Worm (Caenorhabditis elegans) whole organism, L3 larva: ENCODE data around the gene nhr-72.

ENCODE experiments used
- ZK546.5 ChIP-seq: sonication (generic microtip); optimal IDR thresholded peaks from 2 replicates; lab custom pipeline; 2017; ENCODE audit warnings: missing biosample characterization, missing genetic modification characterization
- ceh-28 ChIP-seq: fragments of 150-350 bp; optimal IDR thresholded peaks from 2 replicates; lab custom pipeline; 2014; ENCODE audit warnings: missing biosample characterization, missing genetic modification reagents, missing genetic modification characterization
- elt-3 ChIP-seq, 3 experiments: fragments of 150-350 bp in 1 of 3; sonication (generic microtip) in 2 of 3; optimal IDR thresholded peaks; 2 replicates in 2 of 3; 4 replicates in 1 of 3; lab custom pipeline; 2014 to 2017; ENCODE audit warnings: missing biosample characterization in 3 of 3, missing genetic modification characterization in 3 of 3
- mdl-1 ChIP-seq: fragments of 150-350 bp; optimal IDR thresholded peaks from 2 replicates; lab custom pipeline; 2014; ENCODE audit warnings: missing biosample characterization, missing genetic modification characterization
- nhr-77 ChIP-seq: fragments of 150-350 bp; optimal IDR thresholded peaks from 2 replicates; lab custom pipeline; 2014; ENCODE audit warnings: missing biosample characterization, missing genetic modification characterization
- zag-1 ChIP-seq: fragments of 150-350 bp; optimal IDR thresholded peaks from 2 replicates; lab custom pipeline; 2014; ENCODE audit warnings: missing biosample characterization, missing genetic modification characterization

DNA sequence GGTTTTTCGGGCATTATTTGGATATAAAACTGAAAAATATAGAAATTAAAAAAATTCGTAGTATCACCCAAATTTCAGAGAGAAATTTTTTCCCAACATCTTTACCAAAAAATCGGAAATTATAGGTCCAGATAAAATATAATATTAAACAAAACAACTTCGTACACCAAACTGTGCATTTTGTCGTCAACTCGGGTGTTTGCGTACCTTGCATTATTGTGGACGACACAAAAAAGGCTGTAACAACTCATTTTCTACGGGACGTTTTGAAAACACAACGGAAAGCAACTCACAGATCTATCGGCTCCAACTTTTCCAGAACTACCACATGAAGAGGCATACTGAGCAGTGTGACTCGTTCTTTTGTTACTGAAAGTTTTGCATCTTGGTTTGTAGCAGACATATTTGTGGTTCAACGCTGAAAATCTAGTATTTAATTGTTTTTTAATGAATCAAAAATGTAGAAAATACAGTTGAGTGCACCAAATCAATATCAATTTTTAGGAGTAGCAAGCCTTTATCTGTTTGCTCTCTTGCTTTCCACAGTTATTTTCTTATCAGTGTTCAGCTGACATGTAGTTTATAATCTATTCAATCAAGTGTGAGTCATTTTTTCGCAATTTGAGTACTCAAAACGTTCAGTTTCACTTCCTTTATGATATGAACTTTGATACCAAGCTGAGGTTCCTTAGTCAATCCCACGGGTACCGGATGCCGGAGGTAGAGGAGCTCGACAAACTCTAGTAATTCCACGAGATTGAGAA lies 34.9 kb downstream of the nhr-72 start:
- TF ChIP-seq nhr-77 (tag; lab: Kevin White, UChicago) (no peak), ceh-28 (no peak), ZK546.5 (tag; lab: Kevin White, UChicago) (no peak), zag-1 (tag; lab: Kevin White, UChicago) (no peak), elt-3 (tag; optimal IDR thresholded peaks at IDR 0.05; lab: Kevin White, UChicago) (no peak), mdl-1 (no peak)
